Worm (Caenorhabditis elegans) whole organism, L3 larva: ENCODE measurements around the gene pho-6.

ENCODE experiments used
- R02D3.7 ChIP-seq: fragments of 150-350 bp; optimal IDR thresholded peaks from 2 replicates; lab custom pipeline; 2014; ENCODE audit warnings: missing biosample characterization, missing genetic modification characterization
- aly-2 ChIP-seq: fragments of 150-350 bp; optimal IDR thresholded peaks from 2 replicates; lab custom pipeline; 2014; ENCODE audit warnings: missing biosample characterization, missing genetic modification characterization
- ama-1 ChIP-seq: fragments of 150-350 bp; optimal IDR thresholded peaks from 2 replicates; lab custom pipeline; 2018
- ceh-16 ChIP-seq: sonication (generic microtip); optimal IDR thresholded peaks from 2 replicates; lab custom pipeline; 2017; ENCODE audit warnings: missing biosample characterization, missing genetic modification characterization
- ceh-28 ChIP-seq: fragments of 150-350 bp; optimal IDR thresholded peaks from 2 replicates; lab custom pipeline; 2014; ENCODE audit warnings: missing biosample characterization, missing genetic modification reagents, missing genetic modification characterization
- ceh-9 ChIP-seq: sonication (generic microtip); optimal IDR thresholded peaks from 2 replicates; lab custom pipeline; 2018; ENCODE audit warnings: missing biosample characterization, missing genetic modification characterization
- daf-12 ChIP-seq: fragments of 150-350 bp; optimal IDR thresholded peaks from 2 replicates; lab custom pipeline; 2014; ENCODE audit warnings: missing biosample characterization, missing genetic modification reagents, missing genetic modification characterization
- elt-1 ChIP-seq: fragments of 150-350 bp; optimal IDR thresholded peaks from 2 replicates; lab custom pipeline; 2014; ENCODE audit warnings: missing biosample characterization, missing genetic modification characterization
- elt-2 ChIP-seq: sonication (generic microtip); optimal IDR thresholded peaks from 2 replicates; lab custom pipeline; 2016; ENCODE audit warnings: missing genetic modification reagents, mild to moderate bottlenecking, missing genetic modification characterization, missing compliant biosample characterization
- elt-3 ChIP-seq, 3 experiments: fragments of 150-350 bp in 1 of 3; sonication (generic microtip) in 2 of 3; optimal IDR thresholded peaks; 2 replicates in 2 of 3; 4 replicates in 1 of 3; lab custom pipeline; 2014 to 2017; ENCODE audit warnings: missing biosample characterization in 3 of 3, missing genetic modification characterization in 3 of 3
- fos-1 ChIP-seq: fragments of 150-350 bp; optimal IDR thresholded peaks from 2 replicates; lab custom pipeline; 2014; ENCODE audit warnings: missing biosample characterization, missing genetic modification characterization
- hmg-11 ChIP-seq: sonication (generic microtip); optimal IDR thresholded peaks from 2 replicates; lab custom pipeline; 2016; ENCODE audit warnings: missing genetic modification characterization, missing compliant biosample characterization
- jun-1 ChIP-seq: fragments of 150-350 bp; optimal IDR thresholded peaks from 2 replicates; lab custom pipeline; 2014; ENCODE audit warnings: missing biosample characterization, missing genetic modification reagents, missing genetic modification characterization
- lin-15B ChIP-seq: fragments of 150-350 bp; optimal IDR thresholded peaks from 2 replicates; lab custom pipeline; 2014; ENCODE audit warnings: missing biosample characterization, missing genetic modification characterization
- lin-39 ChIP-seq: fragments of 150-350 bp; optimal IDR thresholded peaks from 2 replicates; lab custom pipeline; 2018; ENCODE audit warnings: missing biosample characterization, missing genetic modification reagents, missing genetic modification characterization
- lsy-12 ChIP-seq: sonication (generic microtip); optimal IDR thresholded peaks from 2 replicates; lab custom pipeline; 2016; ENCODE audit warnings: mild to moderate bottlenecking, missing genetic modification characterization, missing compliant biosample characterization
- mdl-1 ChIP-seq: fragments of 150-350 bp; optimal IDR thresholded peaks from 2 replicates; lab custom pipeline; 2014; ENCODE audit warnings: missing biosample characterization, missing genetic modification characterization
- mml-1 ChIP-seq: fragments of 150-350 bp; sonication (generic microtip); optimal IDR thresholded peaks from 3 replicates; lab custom pipeline; 2014; ENCODE audit warnings: missing biosample characterization, missing genetic modification characterization
- nhr-11 ChIP-seq: fragments of 150-350 bp; optimal IDR thresholded peaks from 2 replicates; lab custom pipeline; 2014; ENCODE audit warnings: missing biosample characterization, missing genetic modification characterization
- nhr-12 ChIP-seq: fragments of 150-350 bp; optimal IDR thresholded peaks from 2 replicates; lab custom pipeline; 2014; ENCODE audit warnings: missing biosample characterization, missing genetic modification characterization
- nhr-25 ChIP-seq: sonication (generic microtip); optimal IDR thresholded peaks from 2 replicates; lab custom pipeline; 2017; ENCODE audit warnings: missing biosample characterization, missing genetic modification characterization
- nhr-28 ChIP-seq: fragments of 150-350 bp; optimal IDR thresholded peaks from 2 replicates; lab custom pipeline; 2014; ENCODE audit warnings: missing biosample characterization, missing genetic modification characterization
- nhr-43 ChIP-seq: sonication (generic microtip); optimal IDR thresholded peaks from 2 replicates; lab custom pipeline; 2016; ENCODE audit warnings: mild to moderate bottlenecking, missing genetic modification characterization, missing compliant biosample characterization; ENCODE audit not compliant: poor library complexity, severe bottlenecking
- nhr-67 ChIP-seq: fragments of 150-350 bp; optimal IDR thresholded peaks from 2 replicates; lab custom pipeline; 2014; ENCODE audit warnings: missing biosample characterization, missing genetic modification characterization
- nhr-76 ChIP-seq: fragments of 150-350 bp; sonication (generic microtip); optimal IDR thresholded peaks from 5 replicates; lab custom pipeline; 2014; ENCODE audit warnings: missing biosample characterization, missing genetic modification characterization
- nhr-77 ChIP-seq: fragments of 150-350 bp; optimal IDR thresholded peaks from 2 replicates; lab custom pipeline; 2014; ENCODE audit warnings: missing biosample characterization, missing genetic modification characterization
- pha-4 ChIP-seq: fragments of 150-350 bp; optimal IDR thresholded peaks from 2 replicates; lab custom pipeline; 2014; ENCODE audit warnings: missing biosample characterization, missing genetic modification reagents, missing genetic modification characterization
- pqm-1 ChIP-seq: fragments of 150-350 bp; optimal IDR thresholded peaks from 2 replicates; lab custom pipeline; 2017; ENCODE audit warnings: missing biosample characterization, missing genetic modification characterization, inconsistent platforms
- sea-2 ChIP-seq: fragments of 150-350 bp; sonication (generic microtip); optimal IDR thresholded peaks from 4 replicates; lab custom pipeline; 2014; ENCODE audit warnings: missing biosample characterization, missing genetic modification reagents, missing genetic modification characterization
- skn-1 ChIP-seq: fragments of 150-350 bp; optimal IDR thresholded peaks from 2 replicates; lab custom pipeline; 2014; ENCODE audit warnings: missing biosample characterization, missing genetic modification characterization
- snpc-4 ChIP-seq: fragments of 150-350 bp; optimal IDR thresholded peaks from 2 replicates; lab custom pipeline; 2014; ENCODE audit warnings: missing biosample characterization, missing genetic modification characterization
- tbx-2 ChIP-seq: sonication (generic microtip); optimal IDR thresholded peaks from 2 replicates; lab custom pipeline; 2016; ENCODE audit warnings: mild to moderate bottlenecking, missing genetic modification characterization, missing compliant biosample characterization
- unc-39 ChIP-seq: sonication (generic microtip); optimal IDR thresholded peaks from 4 replicates; lab custom pipeline; 2017; ENCODE audit warnings: missing biosample characterization, missing genetic modification characterization
- zag-1 ChIP-seq: fragments of 150-350 bp; optimal IDR thresholded peaks from 2 replicates; lab custom pipeline; 2014; ENCODE audit warnings: missing biosample characterization, missing genetic modification characterization
- ztf-11 ChIP-seq: fragments of 150-350 bp; optimal IDR thresholded peaks from 2 replicates; lab custom pipeline; 2014; ENCODE audit warnings: missing biosample characterization, missing genetic modification characterization
- ztf-4 ChIP-seq: fragments of 150-350 bp; optimal IDR thresholded peaks from 2 replicates; lab custom pipeline; 2014; ENCODE audit warnings: missing biosample characterization, missing genetic modification characterization

pho-6 gene

DNA sequence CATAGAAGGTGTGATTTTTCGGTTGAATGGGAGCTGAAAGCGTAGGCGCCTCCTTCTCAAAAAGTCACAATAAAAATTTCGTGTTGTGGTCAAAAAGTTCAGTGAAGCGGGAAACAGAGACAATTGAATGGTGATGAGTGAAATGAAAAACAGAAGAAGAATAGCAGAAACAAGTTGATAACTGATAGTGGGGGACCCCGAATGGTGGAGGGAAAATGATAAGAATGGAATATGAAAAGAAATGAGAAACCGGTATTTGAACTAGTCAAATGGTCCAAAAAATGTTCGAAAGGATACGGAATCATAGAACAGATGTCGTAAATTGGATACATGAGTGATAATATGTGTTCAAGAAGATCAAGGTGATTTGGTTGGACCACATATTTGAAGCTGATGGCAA is 10.1 kb upstream of the pho-6 start:
- TF ChIP-seq daf-12 = no peak
- no peak for TF ChIP-seq ceh-28 (tag; lab: Kevin White, UChicago)
- no peak for TF ChIP-seq sea-2 (GFP tag; lab: Kevin White, UChicago)
- TF ChIP-seq elt-3 (tag; optimal IDR thresholded peaks at IDR 0.05; lab: Kevin White, UChicago) = peak in 1 of 3 experiments; percentile 55
- peak; percentile 6 for TF ChIP-seq nhr-25 (tag; lab: Kevin White, UChicago)
- TF ChIP-seq, all 47 proteins: peak for 2

DNA sequence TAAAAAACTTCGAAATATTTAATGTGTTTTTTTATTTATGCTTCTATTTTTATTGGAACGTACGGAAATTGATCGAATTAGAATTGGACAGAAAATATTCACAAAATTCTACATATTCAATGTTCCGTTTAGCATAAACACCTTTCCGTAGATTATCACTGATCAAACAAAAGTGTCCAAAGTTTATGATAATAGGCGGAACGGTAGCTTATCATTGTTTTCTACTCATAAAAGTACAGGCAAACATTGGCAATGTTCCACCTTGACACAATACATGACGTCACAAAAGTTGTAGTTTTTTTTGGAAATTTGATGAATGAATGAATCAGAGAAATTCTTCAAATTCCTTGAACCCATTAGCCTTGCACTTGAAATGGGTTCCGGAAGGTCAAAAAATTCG is 9.7 kb upstream of the pho-6 start:
- TF ChIP-seq elt-2 (peak; percentile 76), ama-1 (lab: Kevin White, UChicago) (no peak), pqm-1 (tag; lab: Kevin White, UChicago) (peak; percentile 40), ceh-16 (no peak), nhr-12 (no peak), ztf-11 (tag; lab: Kevin White, UChicago) (no peak), sea-2 (GFP tag; lab: Kevin White, UChicago) (no peak), hmg-11 (no peak), aly-2 (tag; lab: Kevin White, UChicago) (no peak)

DNA sequence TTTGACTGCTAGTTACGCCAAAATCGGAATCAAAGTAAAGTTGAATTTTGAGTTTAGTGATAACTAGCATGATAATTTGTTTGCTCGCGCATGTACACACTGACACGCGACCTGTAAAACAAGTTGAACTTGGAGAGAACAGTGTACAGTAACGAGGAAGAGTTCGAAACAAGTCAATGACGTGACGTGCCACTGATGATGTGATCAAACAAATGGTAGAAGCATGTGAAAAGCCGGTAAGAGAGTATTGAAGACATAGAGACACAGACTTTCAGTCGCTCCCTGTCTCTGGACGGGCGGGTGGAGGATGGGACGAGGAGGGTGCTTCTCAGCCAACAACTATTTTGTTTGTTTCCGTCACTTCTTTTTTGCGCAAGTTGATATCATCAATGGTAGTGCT is 8.9 kb upstream of the pho-6 start:
- TF ChIP-seq skn-1 (no peak), jun-1 (tag; lab: Kevin White, UChicago) (peak; percentile 11), nhr-76 (no peak), pha-4 (peak; percentile 35), nhr-11 (tag; lab: Kevin White, UChicago) (no peak), lin-39 (tag; lab: Kevin White, UChicago) (no peak), elt-2 (peak; percentile 62), pqm-1 (tag; lab: Kevin White, UChicago) (peak; percentile 54), snpc-4 (tag; lab: Kevin White, UChicago) (no peak), hmg-11 (peak; percentile 32), ceh-9 (tag; lab: Kevin White, UChicago) (no peak), ztf-4 (tag; lab: Kevin White, UChicago) (no peak), nhr-25 (tag; lab: Kevin White, UChicago) (peak; percentile 42)

DNA sequence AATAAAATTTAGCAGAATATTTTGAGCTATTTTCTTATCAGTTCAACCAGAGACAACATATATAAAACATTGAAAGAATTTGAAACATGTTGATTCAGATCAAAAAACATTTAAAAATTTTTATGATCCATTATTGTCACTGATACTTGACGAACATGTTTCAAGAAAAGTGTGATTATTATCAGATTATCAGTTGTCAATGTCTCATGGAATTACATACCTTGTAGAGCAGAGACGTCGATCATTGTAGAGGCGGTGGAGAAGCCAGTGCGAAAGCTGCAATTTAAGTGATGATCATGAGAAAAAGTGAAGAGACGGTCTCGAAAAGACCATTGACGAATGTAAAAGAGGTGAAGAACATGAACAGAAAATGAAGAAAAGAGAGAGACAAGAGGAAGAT is 8.1 kb upstream of the pho-6 start, which contains the start of gene F52E1.9:
Gene F52E1.9 (minus strand): TSS at position 278 of the 400 bp plus-strand sequence.
- TF ChIP-seq nhr-11 (tag; lab: Kevin White, UChicago) (no peak), pqm-1 (tag; lab: Kevin White, UChicago) (peak; percentile 44), nhr-77 (tag; lab: Kevin White, UChicago) (no peak), mml-1 (no peak), nhr-67 (no peak), tbx-2 (tag; lab: Kevin White, UChicago) (no peak), elt-2 (peak; percentile 93), mdl-1 (tag; lab: Kevin White, UChicago) (no peak)

DNA sequence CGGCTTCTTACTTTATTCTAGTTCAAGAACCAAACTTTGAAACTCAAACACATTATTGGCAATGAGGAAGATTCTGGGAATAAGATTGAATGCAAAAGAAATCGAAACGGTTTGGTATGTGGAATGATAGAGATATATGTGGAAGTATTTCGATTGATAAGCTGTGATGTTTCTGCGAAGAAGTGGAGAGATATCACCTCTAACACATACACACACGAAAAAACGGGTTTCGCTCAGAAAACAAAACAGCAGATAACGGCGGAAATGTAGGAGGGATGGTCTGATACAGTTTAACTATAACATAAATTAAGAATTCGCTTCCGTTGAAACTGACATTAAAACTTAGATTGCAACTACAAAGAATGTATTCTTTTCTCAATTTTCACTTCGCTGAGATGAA is 7.0 kb upstream of the pho-6 start:
- no peak for TF ChIP-seq pha-4
- no peak for TF ChIP-seq tbx-2 (tag; lab: Kevin White, UChicago)
- no peak for TF ChIP-seq nhr-77 (tag; lab: Kevin White, UChicago)
- no peak for TF ChIP-seq mml-1
- TF ChIP-seq nhr-12 = no peak
- TF ChIP-seq elt-3 (tag; optimal IDR thresholded peaks at IDR 0.05; lab: Kevin White, UChicago) = peak in 1 of 3 experiments; percentile 69

DNA sequence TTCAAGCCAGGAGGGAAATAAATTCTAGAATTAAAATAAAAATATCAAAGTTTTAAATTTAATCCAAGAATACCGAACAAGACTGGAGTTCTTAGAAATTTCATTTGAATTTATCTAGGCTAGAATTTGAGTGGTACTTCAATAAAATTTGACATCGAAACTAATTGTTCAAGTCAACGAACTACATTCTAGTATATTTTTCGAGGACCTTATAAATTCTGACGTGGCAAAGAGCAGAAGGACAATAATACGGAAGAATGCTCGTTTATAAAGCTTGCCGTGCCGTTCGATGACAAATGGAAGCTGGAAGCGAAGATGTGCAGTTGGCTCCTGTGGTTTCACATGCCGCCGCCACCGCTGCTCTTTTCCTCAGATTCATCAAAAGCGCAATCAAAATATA is 6.6 kb upstream of the pho-6 start:
- TF ChIP-seq elt-1 (tag; lab: Kevin White, UChicago) (no peak), nhr-11 (tag; lab: Kevin White, UChicago) (no peak), nhr-28 (tag; lab: Kevin White, UChicago) (no peak), lin-39 (tag; lab: Kevin White, UChicago) (no peak), mdl-1 (tag; lab: Kevin White, UChicago) (no peak), elt-2 (no peak), lsy-12 (tag; lab: Kevin White, UChicago) (no peak), unc-39 (tag; lab: Kevin White, UChicago) (no peak), R02D3.7 (no peak), jun-1 (tag; lab: Kevin White, UChicago) (no peak), fos-1 (tag; lab: Kevin White, UChicago) (no peak), zag-1 (tag; lab: Kevin White, UChicago) (no peak), pqm-1 (tag; lab: Kevin White, UChicago) (no peak), nhr-43 (no peak), lin-15B (no peak), ceh-28 (tag; lab: Kevin White, UChicago) (no peak)
